Fruit fly (Drosophila melanogaster): Measurements from ENCODE around the gene spel1.
A peak's percentile ranks its signal among the peaks of the same experiment; 100 is the strongest.

Gene spel1

DNA sequence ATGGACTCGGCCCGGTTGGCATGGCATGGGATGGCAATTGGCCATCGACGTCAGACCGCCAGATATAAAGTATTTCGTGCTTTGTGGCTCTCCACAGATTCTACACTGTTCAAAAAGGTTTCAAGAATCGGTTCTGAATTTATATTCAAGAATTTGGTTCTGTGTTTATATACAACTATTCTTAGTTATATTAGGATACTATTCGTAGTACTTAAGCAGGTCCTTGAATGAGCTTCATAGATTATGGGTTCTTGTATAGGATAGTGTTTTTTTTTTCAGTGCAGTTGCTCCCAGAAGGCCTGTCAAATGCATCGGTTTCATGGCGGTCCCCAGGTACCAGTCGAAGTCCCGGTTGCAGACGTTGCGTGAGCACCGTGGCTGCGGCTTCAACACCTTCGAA, 24.7 kb downstream of the spel1 start (continued):
- TF ChIP-seq dac (GFP tag; optimal IDR thresholded peaks at IDR 0.05) (peak; percentile 44), CG9139 (GFP tag; optimal IDR thresholded peaks at IDR 0.05) (peak; percentile 85), eg (GFP tag; IDR thresholded peaks at IDR 0.05) (peak; percentile 72; the same call in 2 of the 3 replicates), CG8632 (GFP tag; optimal IDR thresholded peaks at IDR 0.05) (peak; percentile 87), svp (GFP tag) (peak; percentile 95), CG8319 (GFP tag; optimal IDR thresholded peaks at IDR 0.05) (peak; percentile 83), acj6 (GFP tag; optimal IDR thresholded peaks at IDR 0.05) (peak; percentile 93), CG6792 (GFP tag; optimal IDR thresholded peaks at IDR 0.05) (peak; percentile 94), CG3919 (GFP tag; optimal IDR thresholded peaks at IDR 0.05) (peak; percentile 95), CG15336 (GFP tag; IDR thresholded peaks at IDR 0.05) (peak; percentile 81), OdsH (GFP tag; optimal IDR thresholded peaks at IDR 0.05) (peak; percentile 92), CG7368 (GFP tag; optimal IDR thresholded peaks at IDR 0.05) (peak; percentile 85), Gug (GFP tag; IDR thresholded peaks at IDR 0.05) (peak; percentile 78), Hr4 (GFP tag; optimal IDR thresholded peaks at IDR 0.05) (peak; percentile 79), Smox (GFP tag; optimal IDR thresholded peaks at IDR 0.05) (peak; percentile 94), net (GFP tag; optimal IDR thresholded peaks at IDR 0.05) (peak; percentile 90), Blimp-1 (GFP tag; optimal IDR thresholded peaks at IDR 0.05) (peak; percentile 82), CG10631 (GFP tag; optimal IDR thresholded peaks at IDR 0.05) (peak; percentile 95), CG31627 (GFP tag; optimal IDR thresholded peaks at IDR 0.05) (peak; percentile 94)

DNA sequence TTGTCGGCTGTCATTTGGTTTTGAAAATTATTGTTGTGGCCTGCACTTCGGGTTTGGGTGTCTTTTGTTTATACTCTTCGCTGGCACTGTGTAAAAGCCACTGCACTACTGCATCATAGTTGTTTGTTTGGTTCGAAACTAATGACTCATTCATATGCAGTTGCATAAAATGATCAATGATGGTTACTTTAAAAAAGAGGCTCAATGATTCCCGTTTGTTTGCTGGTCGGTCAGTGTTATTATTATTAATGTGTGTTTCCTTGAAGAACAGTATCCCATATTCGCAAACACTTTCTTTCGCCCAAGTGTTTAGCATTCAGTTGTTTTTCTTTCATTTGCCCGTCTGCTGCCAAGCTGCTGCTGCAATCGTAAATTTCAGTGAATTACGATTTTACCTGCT, 26.6 kb downstream of the spel1 start:
- TF ChIP-seq Hr39 (GFP tag; optimal IDR thresholded peaks at IDR 0.05), result peak; percentile 1
- peak; percentile 34; the same call in 1 of the 2 replicates for TF ChIP-seq CG15336 (GFP tag; IDR thresholded peaks at IDR 0.05)
- peak; percentile 54; the same call in 2 of the 3 replicates for TF ChIP-seq CG8119 (GFP tag; IDR thresholded peaks at IDR 0.05)
- TF ChIP-seq CG4318 (GFP tag; optimal IDR thresholded peaks at IDR 0.05), result peak; percentile 7
- no peak for TF ChIP-seq cyc (GFP tag; optimal IDR thresholded peaks at IDR 0.05)
- no peak for TF ChIP-seq dsx (GFP tag; optimal IDR thresholded peaks at IDR 0.05; ENCODE audit: poor library complexity, severe bottlenecking)
- TF ChIP-seq Lpt (GFP tag; optimal IDR thresholded peaks at IDR 0.05), result no peak
- peak; percentile 12 for TF ChIP-seq achi (GFP tag; optimal IDR thresholded peaks at IDR 0.05)
- no peak for TF ChIP-seq eg (GFP tag; IDR thresholded peaks at IDR 0.05)
- no peak for TF ChIP-seq Sox14 (GFP tag; optimal IDR thresholded peaks at IDR 0.05)
- no peak for TF ChIP-seq CG10631 (GFP tag; optimal IDR thresholded peaks at IDR 0.05)
- TF ChIP-seq Ets96B (tag; optimal IDR thresholded peaks at IDR 0.05), result no peak
- TF ChIP-seq Sox102F (GFP tag; optimal IDR thresholded peaks at IDR 0.05), result peak; percentile 21
- no peak for TF ChIP-seq CG7368 (GFP tag; optimal IDR thresholded peaks at IDR 0.05)
- TF ChIP-seq Eip78C (GFP tag), result peak; percentile 64
- TF ChIP-seq CG32006 (GFP tag; optimal IDR thresholded peaks at IDR 0.05), result peak; percentile 59
- TF ChIP-seq Sox15 (GFP tag; optimal IDR thresholded peaks at IDR 0.05), result no peak
- no peak for TF ChIP-seq CG6276 (GFP tag; optimal IDR thresholded peaks at IDR 0.05)
- TF ChIP-seq CG11294 (GFP tag; IDR thresholded peaks at IDR 0.05), result no peak
- TF ChIP-seq Hr4 (GFP tag; optimal IDR thresholded peaks at IDR 0.05), result peak; percentile 22
- peak; percentile 5 for TF ChIP-seq OdsH (GFP tag; optimal IDR thresholded peaks at IDR 0.05)
- peak; percentile 31 for TF ChIP-seq pdm3 (GFP tag; optimal IDR thresholded peaks at IDR 0.05)
- peak; percentile 4 for TF ChIP-seq CG31627 (GFP tag; optimal IDR thresholded peaks at IDR 0.05)
- TF ChIP-seq fkh (GFP tag; optimal IDR thresholded peaks at IDR 0.05), result no peak
- no peak for TF ChIP-seq CG6163 (GFP tag; IDR thresholded peaks at IDR 0.05)
- TF ChIP-seq Gug (GFP tag; IDR thresholded peaks at IDR 0.05), result 0 out of 2 replicates have a peak, but pooled peaks have one; percentile 16

DNA sequence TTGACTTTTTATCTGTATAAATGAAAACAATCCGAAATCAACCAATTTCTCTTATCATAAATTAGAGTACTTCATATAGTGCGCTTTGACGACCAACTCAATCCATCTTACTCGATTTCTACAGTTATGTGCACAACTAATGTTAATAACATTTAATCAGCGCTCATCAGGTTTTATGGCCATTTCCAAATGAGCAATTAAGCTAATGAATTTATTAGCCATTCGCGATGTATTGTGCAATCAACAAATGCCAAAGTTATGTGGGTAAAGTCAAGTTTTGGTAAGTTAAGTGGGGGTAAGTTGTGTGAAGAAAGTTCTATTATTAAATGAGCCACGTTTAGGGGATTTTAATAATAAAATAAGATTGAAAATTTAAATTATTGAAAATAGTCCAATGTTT, 31.7 kb downstream of the spel1 start:
- TF ChIP-seq esn (GFP tag; optimal IDR thresholded peaks at IDR 0.05) (no peak), acj6 (GFP tag; optimal IDR thresholded peaks at IDR 0.05) (no peak), lz (GFP tag; optimal IDR thresholded peaks at IDR 0.05) (no peak), topi (GFP tag; optimal IDR thresholded peaks at IDR 0.05) (no peak), CG1621 (tag; optimal IDR thresholded peaks at IDR 0.05) (no peak), CG11294 (GFP tag; IDR thresholded peaks at IDR 0.05) (no peak), CG6808 (GFP tag; optimal IDR thresholded peaks at IDR 0.05) (no peak), ss (GFP tag; optimal IDR thresholded peaks at IDR 0.05) (no peak), Smox (GFP tag; optimal IDR thresholded peaks at IDR 0.05) (no peak), svp (GFP tag) (no peak), CG16779 (tag; optimal IDR thresholded peaks at IDR 0.05) (no peak), net (GFP tag; optimal IDR thresholded peaks at IDR 0.05) (no peak), CG4318 (GFP tag; optimal IDR thresholded peaks at IDR 0.05) (no peak), CG6792 (GFP tag; optimal IDR thresholded peaks at IDR 0.05) (no peak), Sox15 (GFP tag; optimal IDR thresholded peaks at IDR 0.05) (no peak), CG34406 (GFP tag; optimal IDR thresholded peaks at IDR 0.05) (no peak), Sox102F (GFP tag; optimal IDR thresholded peaks at IDR 0.05) (no peak)

All from whole organism, prepupa.